Fruit fly (Drosophila melanogaster) whole organism, prepupa: ENCODE measurements around the gene CG6961.

Experiments used
- CG11762 ChIP-seq: fragments of 200-800 bp; sonication (Bioruptor generic); optimal IDR thresholded peaks from 3 replicates; lab custom pipeline; 2016; ENCODE audit warnings: missing biosample characterization, missing genetic modification characterization; ENCODE audit not compliant: insufficient read depth
- CG15336 ChIP-seq: fragments of 200-800 bp; sonication (Bioruptor generic); IDR thresholded peaks from 2 replicates; pipeline ENCODE4 v1.3.6; 2022; ENCODE audit warnings: missing biosample characterization, missing genetic modification characterization
- CG1621 ChIP-seq: fragments of 200-800 bp; sonication (Bioruptor generic); optimal IDR thresholded peaks from 3 replicates; lab custom pipeline; 2018; ENCODE audit warnings: missing biosample characterization, mild to moderate bottlenecking, missing genetic modification characterization
- CG4318 ChIP-seq: fragments of 200-800 bp; sonication (Bioruptor generic); optimal IDR thresholded peaks from 3 replicates; lab custom pipeline; 2017; ENCODE audit warnings: missing biosample characterization, mild to moderate bottlenecking, missing genetic modification characterization
- CG6163 ChIP-seq: fragments of 200-800 bp; sonication (Bioruptor generic); IDR thresholded peaks from 3 replicates; pipeline ENCODE4 v1.3.6; 2022; ENCODE audit warnings: missing biosample characterization, missing genetic modification characterization
- CG7368 ChIP-seq: fragments of 200-800 bp; sonication (Bioruptor generic); optimal IDR thresholded peaks from 3 replicates; lab custom pipeline; 2016; ENCODE audit warnings: missing biosample characterization, missing genetic modification characterization
- Eip78C ChIP-seq: fragments of 200-800 bp; sonication (Bioruptor generic); peaks from one replicate; lab custom pipeline; 2016; ENCODE audit warnings: missing biosample characterization, missing genetic modification characterization
- Gug ChIP-seq: fragments of 200-800 bp; sonication (Bioruptor generic); IDR thresholded peaks from 2 replicates; pipeline ENCODE4 v1.3.6; 2022; ENCODE audit warnings: missing biosample characterization, missing genetic modification characterization
- cyc ChIP-seq: fragments of 200-800 bp; sonication (Bioruptor generic); optimal IDR thresholded peaks from 3 replicates; lab custom pipeline; 2016; ENCODE audit warnings: missing biosample characterization, missing genetic modification characterization
- dac ChIP-seq: fragments of 200-800 bp; sonication (Bioruptor generic); optimal IDR thresholded peaks from 2 replicates; lab custom pipeline; 2017; ENCODE audit warnings: missing biosample characterization, mild to moderate bottlenecking, missing genetic modification characterization
- fd59A ChIP-seq: fragments of 200-800 bp; sonication (Bioruptor generic); optimal IDR thresholded peaks from 2 replicates; lab custom pipeline; 2017; ENCODE audit warnings: missing biosample characterization, mild to moderate bottlenecking, missing genetic modification characterization, missing genetic modification reagents
- ss ChIP-seq, 2 experiments: fragments of 200-800 bp; sonication (Bioruptor generic); optimal IDR thresholded peaks; 2 replicates in 1 of 2; 3 replicates in 1 of 2; lab custom pipeline; 2017 to 2018; ENCODE audit warnings: mild to moderate bottlenecking in 2 of 2, missing biosample characterization in 2 of 2, missing genetic modification characterization in 2 of 2, moderate library complexity in 1 of 2

DNA sequence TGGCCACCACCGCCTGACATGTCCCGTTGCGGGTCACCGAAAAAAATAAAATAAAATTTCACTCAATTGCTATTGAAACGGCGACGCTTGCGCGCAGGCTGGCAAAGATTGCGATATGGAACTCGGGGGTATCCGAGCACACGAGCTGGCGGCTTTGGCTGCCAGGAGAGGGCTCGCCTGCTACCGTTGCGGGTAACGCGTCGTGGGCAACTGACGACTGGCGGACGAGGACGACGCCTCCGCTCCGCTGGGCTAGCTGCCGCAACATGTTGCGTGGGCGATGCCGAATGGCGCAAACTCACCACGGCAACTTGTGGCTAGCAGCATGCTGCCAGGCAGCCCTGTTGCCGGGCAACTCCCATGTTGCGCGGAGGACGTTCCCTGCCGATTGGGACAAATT is 14.2 kb downstream of the CG6961 start, which contains the start of gene CCKLR-17D3:
- TF ChIP-seq cyc (no peak), dac (no peak), CG15336 (GFP tag; lab: Robert Waterston, UW) (no peak), fd59A (GFP tag; lab: Kevin White, UChicago) (no peak), ss (GFP tag; optimal IDR thresholded peaks at IDR 0.05; lab: Kevin White, UChicago) (no peak), CG4318 (GFP tag; lab: Kevin White, UChicago) (no peak), CG11762 (GFP tag; lab: Kevin White, UChicago) (no peak), CG7368 (GFP tag; lab: Kevin White, UChicago) (no peak), CG6163 (GFP tag; lab: Robert Waterston, UW) (no peak), CG1621 (tag; lab: Kevin White, UChicago) (no peak), Gug (GFP tag; lab: Robert Waterston, UW) (no peak), Eip78C (no peak)
